Worm (Caenorhabditis elegans): Measurements from ENCODE around the gene C53C7.3.

The C53C7.3 gene

DNA sequence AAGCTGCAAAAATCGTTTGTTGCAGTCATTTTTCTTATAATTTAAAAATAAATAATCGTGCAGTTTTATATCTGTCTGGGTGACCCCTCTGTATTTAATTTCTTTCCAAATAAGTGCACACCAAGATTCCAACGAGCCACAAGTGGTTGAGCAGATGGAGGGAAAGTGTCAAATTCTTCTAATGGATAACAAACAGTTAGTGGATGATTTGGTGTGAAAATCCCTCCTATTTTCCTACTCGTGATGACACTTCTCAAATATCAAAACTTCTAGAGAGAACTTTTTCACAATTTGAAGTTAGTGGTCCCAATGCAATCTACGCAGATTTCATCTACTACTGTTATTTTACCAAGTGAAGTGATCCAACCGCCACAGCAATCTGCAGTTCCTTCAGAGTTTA is 26.0 kb downstream of the C53C7.3 start, which contains the start of gene ceh-28:
ceh-28 (plus strand) TSS at position 301 of the 400 bp plus-strand sequence.
- TF ChIP-seq bed-3 (GFP tag; optimal IDR thresholded peaks at IDR 0.05): no peak
- TF ChIP-seq ceh-83 (GFP tag; optimal IDR thresholded peaks at IDR 0.05): no peak
- no peak for TF ChIP-seq nhr-28 (tag; optimal IDR thresholded peaks at IDR 0.05)
- TF ChIP-seq drap-1 (GFP tag; optimal IDR thresholded peaks at IDR 0.05): no peak
- no peak for TF ChIP-seq lin-13 (tag; optimal IDR thresholded peaks at IDR 0.05)
- TF ChIP-seq sptf-1 (tag; optimal IDR thresholded peaks at IDR 0.05): no peak
- TF ChIP-seq mls-2 (tag; optimal IDR thresholded peaks at IDR 0.05): no peak
- no peak for TF ChIP-seq elt-3 (tag; optimal IDR thresholded peaks at IDR 0.05)
- no peak for TF ChIP-seq nhr-237 (tag; optimal IDR thresholded peaks at IDR 0.05)

DNA sequence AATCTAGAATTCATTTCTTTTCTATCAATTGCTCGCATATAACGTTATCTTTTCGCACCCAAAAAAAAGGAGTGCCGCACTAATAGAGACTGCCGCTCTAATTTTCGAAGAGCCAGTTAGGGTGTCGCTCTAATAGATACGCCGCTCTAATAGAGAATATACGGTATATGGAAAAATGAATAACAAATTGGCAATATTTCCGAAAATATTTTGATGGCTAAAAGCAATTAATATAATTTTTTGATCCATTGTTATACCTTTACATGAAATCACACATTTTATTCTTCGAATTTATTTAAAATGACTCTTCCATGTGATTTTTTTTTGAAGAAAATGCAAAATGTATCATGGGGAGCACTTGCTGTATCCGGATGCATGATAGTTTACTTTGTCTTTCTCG is 29.5 kb downstream of the C53C7.3 start, which contains the start of gene K03A11.4:
K03A11.4 (plus strand) TSS at position 301 of the 400 bp plus-strand sequence.
- TF ChIP-seq ceh-39 (tag; optimal IDR thresholded peaks at IDR 0.05) (no peak), nhr-2 (tag; optimal IDR thresholded peaks at IDR 0.05) (no peak), snpc-4 (tag; optimal IDR thresholded peaks at IDR 0.05) (no peak), unc-120 (tag; optimal IDR thresholded peaks at IDR 0.05; ENCODE audit: poor library complexity, severe bottlenecking) (no peak), lsy-2 (tag; optimal IDR thresholded peaks at IDR 0.05) (no peak), hlh-1 (tag; optimal IDR thresholded peaks at IDR 0.05) (no peak), mep-1 (tag; optimal IDR thresholded peaks at IDR 0.05) (no peak), ceh-43 (GFP tag; optimal IDR thresholded peaks at IDR 0.05) (no peak), mab-5 (tag; optimal IDR thresholded peaks at IDR 0.05) (no peak), blmp-1 (tag; optimal IDR thresholded peaks at IDR 0.05) (no peak), ztf-11 (tag; optimal IDR thresholded peaks at IDR 0.05) (no peak), ces-1 (GFP tag; optimal IDR thresholded peaks at IDR 0.05) (no peak), ceh-83 (GFP tag; optimal IDR thresholded peaks at IDR 0.05) (no peak), unc-62 (GFP tag; optimal IDR thresholded peaks at IDR 0.05) (no peak), ham-2 (GFP tag; optimal IDR thresholded peaks at IDR 0.05) (no peak), bed-3 (GFP tag; optimal IDR thresholded peaks at IDR 0.05) (no peak), M03D4.4 (tag; optimal IDR thresholded peaks at IDR 0.05) (no peak), sptf-1 (tag; optimal IDR thresholded peaks at IDR 0.05) (no peak), nhr-76 (tag; optimal IDR thresholded peaks at IDR 0.05) (no peak), nhr-12 (tag; optimal IDR thresholded peaks at IDR 0.05) (no peak)

ce11 chrX:13082326-13082725 is 34.0 kb downstream of the C53C7.3 start, which contains the start of gene str-10:
Gene str-10, plus strand, starts transcription at chrX:13082626.
- no peak for TF ChIP-seq snpc-4 (tag; optimal IDR thresholded peaks at IDR 0.05)
- TF ChIP-seq unc-120 (tag; optimal IDR thresholded peaks at IDR 0.05; ENCODE audit: poor library complexity, severe bottlenecking): no peak
- TF ChIP-seq ces-1 (GFP tag; optimal IDR thresholded peaks at IDR 0.05): no peak
- TF ChIP-seq ceh-39 (tag; optimal IDR thresholded peaks at IDR 0.05): no peak
- TF ChIP-seq drap-1 (GFP tag; optimal IDR thresholded peaks at IDR 0.05): no peak

DNA sequence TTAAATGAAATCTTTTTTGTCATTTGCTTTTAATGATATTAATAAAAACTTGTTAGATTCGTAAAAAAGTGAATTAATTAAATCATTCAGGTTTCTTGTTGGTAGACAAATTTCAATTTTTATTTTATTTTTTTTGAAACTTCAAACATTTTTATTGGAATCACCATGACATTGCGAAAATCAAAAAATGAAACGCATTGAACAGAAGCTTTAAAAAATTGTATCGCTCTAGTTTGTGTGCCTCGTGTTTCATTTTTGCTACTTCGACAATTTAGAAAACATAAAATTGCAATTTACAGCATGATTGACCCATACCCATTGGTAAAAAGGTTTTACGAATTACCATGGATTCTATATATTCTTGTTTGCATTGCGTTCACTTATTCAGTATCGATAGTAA is 35.9 kb downstream of the C53C7.3 start, which contains the start of gene R03G8.1:
R03G8.1 (plus strand) TSS at position 301 of the 400 bp plus-strand sequence.
- TF ChIP-seq pha-4 (tag; optimal IDR thresholded peaks at IDR 0.05) (no peak), cnd-1 (tag; optimal IDR thresholded peaks at IDR 0.05) (no peak), unc-120 (tag; optimal IDR thresholded peaks at IDR 0.05; ENCODE audit: poor library complexity, severe bottlenecking) (no peak), nhr-2 (tag; optimal IDR thresholded peaks at IDR 0.05) (no peak), nhr-237 (tag; optimal IDR thresholded peaks at IDR 0.05) (no peak), mls-2 (tag; optimal IDR thresholded peaks at IDR 0.05) (no peak), bed-3 (GFP tag; optimal IDR thresholded peaks at IDR 0.05) (no peak), mab-5 (tag; optimal IDR thresholded peaks at IDR 0.05) (no peak), snpc-4 (tag; optimal IDR thresholded peaks at IDR 0.05) (no peak), flh-1 (GFP tag; optimal IDR thresholded peaks at IDR 0.05) (no peak), nhr-76 (tag; optimal IDR thresholded peaks at IDR 0.05) (no peak), lin-32 (GFP tag; optimal IDR thresholded peaks at IDR 0.05) (no peak), mep-1 (tag; optimal IDR thresholded peaks at IDR 0.05) (no peak), drap-1 (GFP tag; optimal IDR thresholded peaks at IDR 0.05) (no peak), zip-8 (tag; optimal IDR thresholded peaks at IDR 0.05) (no peak), ceh-43 (GFP tag; optimal IDR thresholded peaks at IDR 0.05) (no peak), ceh-83 (GFP tag; optimal IDR thresholded peaks at IDR 0.05) (no peak), sem-2 (GFP tag; optimal IDR thresholded peaks at IDR 0.05) (no peak)

DNA sequence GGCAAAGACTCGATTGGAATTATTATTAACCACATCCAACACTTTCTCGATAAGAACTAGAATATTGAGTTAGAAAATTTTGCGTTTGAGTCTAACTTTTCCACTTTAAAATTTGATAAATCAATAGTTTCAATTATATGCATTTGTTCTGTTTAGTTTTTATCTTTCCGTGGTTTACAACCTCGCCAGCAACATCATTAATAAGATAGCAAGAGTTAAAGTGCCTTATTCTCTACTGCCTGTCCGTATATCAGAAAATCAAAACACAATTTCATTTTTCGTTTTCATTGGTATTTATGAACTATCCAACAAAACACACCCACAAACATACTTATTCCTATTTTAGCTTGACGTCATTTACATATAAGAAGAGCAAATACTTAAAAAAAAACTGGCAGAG is 40.2 kb downstream of the C53C7.3 start:
- TF ChIP-seq nhr-237 (tag; optimal IDR thresholded peaks at IDR 0.05) (no peak), M03D4.4 (tag; optimal IDR thresholded peaks at IDR 0.05) (no peak), unc-120 (tag; optimal IDR thresholded peaks at IDR 0.05; ENCODE audit: poor library complexity, severe bottlenecking) (no peak), ztf-11 (tag; optimal IDR thresholded peaks at IDR 0.05) (no peak), mep-1 (tag; optimal IDR thresholded peaks at IDR 0.05) (no peak), nhr-76 (tag; optimal IDR thresholded peaks at IDR 0.05) (no peak), ham-2 (GFP tag; optimal IDR thresholded peaks at IDR 0.05) (no peak)
